Fruit fly (Drosophila melanogaster) whole organism, embryonic: Measurements from ENCODE around the gene CG5079.

Source experiments
- Aef1 ChIP-seq: fragments of 200-800 bp; sonication (Bioruptor generic); IDR thresholded peaks from 3 replicates; pipeline ENCODE4 v1.3.6; 2022; ENCODE audit warnings: missing biosample characterization, missing genetic modification characterization
- B-H1 ChIP-seq: fragments of 200-800 bp; sonication (Bioruptor generic); IDR thresholded peaks from 3 replicates; pipeline ENCODE4 v1.3.6; 2022; ENCODE audit warnings: missing biosample characterization, missing genetic modification characterization
- CG11093 ChIP-seq: fragments of 200-800 bp; sonication (Bioruptor generic); IDR thresholded peaks from 3 replicates; pipeline ENCODE4 v1.3.6; 2022; ENCODE audit warnings: missing biosample characterization, missing genetic modification characterization
- CG11560 ChIP-seq: fragments of 200-800 bp; sonication (Bioruptor generic); IDR thresholded peaks from 3 replicates; pipeline ENCODE4 v1.3.6; 2022; ENCODE audit warnings: missing biosample characterization, missing genetic modification characterization
- CG12659 ChIP-seq: fragments of 200-800 bp; sonication (Bioruptor generic); optimal IDR thresholded peaks from 3 replicates; lab custom pipeline; 2017; ENCODE audit warnings: mild to moderate bottlenecking, missing biosample characterization, missing genetic modification reagents, missing genetic modification characterization
- CG13894 ChIP-seq: fragments of 200-800 bp; sonication (Bioruptor generic); optimal IDR thresholded peaks from 3 replicates; lab custom pipeline; 2018; ENCODE audit warnings: missing biosample characterization, mild to moderate bottlenecking, missing genetic modification characterization, moderate library complexity
- CG14050 ChIP-seq: fragments of 200-800 bp; sonication (Bioruptor generic); IDR thresholded peaks from 3 replicates; pipeline ENCODE4 v1.3.6; 2022; ENCODE audit warnings: missing biosample characterization, missing genetic modification characterization
- CG14710 ChIP-seq: fragments of 200-800 bp; sonication (Bioruptor generic); optimal IDR thresholded peaks from 3 replicates; lab custom pipeline; 2019; ENCODE audit warnings: missing biosample characterization, mild to moderate bottlenecking, missing genetic modification characterization, moderate library complexity
- CG17186 ChIP-seq: fragments of 200-800 bp; sonication (Bioruptor generic); optimal IDR thresholded peaks from 3 replicates; lab custom pipeline; 2017; ENCODE audit warnings: missing biosample characterization, missing genetic modification reagents, missing genetic modification characterization
- CG1792 ChIP-seq: fragments of 200-800 bp; sonication (Bioruptor generic); optimal IDR thresholded peaks from 2 replicates; lab custom pipeline; 2016; ENCODE audit warnings: missing biosample characterization, missing genetic modification characterization
- CG18476 ChIP-seq: fragments of 200-800 bp; sonication (Bioruptor generic); optimal IDR thresholded peaks from 2 replicates; lab custom pipeline; 2016; ENCODE audit warnings: missing biosample characterization, mild to moderate bottlenecking, missing genetic modification characterization
- CG2116 ChIP-seq: fragments of 200-800 bp; sonication (Bioruptor generic); optimal IDR thresholded peaks from 3 replicates; lab custom pipeline; 2018; ENCODE audit warnings: missing biosample characterization, mild to moderate bottlenecking, missing genetic modification characterization
- CG30431 ChIP-seq: fragments of 200-800 bp; sonication (Bioruptor generic); optimal IDR thresholded peaks from 2 replicates; lab custom pipeline; 2017; ENCODE audit warnings: missing biosample characterization, missing genetic modification characterization
- CG34376 ChIP-seq: fragments of 200-800 bp; sonication (Bioruptor generic); optimal IDR thresholded peaks from 2 replicates; lab custom pipeline; 2018; ENCODE audit warnings: missing biosample characterization, mild to moderate bottlenecking, missing genetic modification characterization
- CG34422 ChIP-seq: fragments of 200-800 bp; sonication (Bioruptor generic); IDR thresholded peaks from 3 replicates; pipeline ENCODE4 v1.3.6; 2022; ENCODE audit warnings: missing biosample characterization, missing genetic modification characterization
- CG4360 ChIP-seq: fragments of 200-800 bp; sonication (Bioruptor generic); IDR thresholded peaks from 2 replicates; pipeline ENCODE4 v1.3.6; 2022; ENCODE audit warnings: missing biosample characterization, missing genetic modification characterization
- CG4820 ChIP-seq: fragments of 200-800 bp; sonication (Bioruptor generic); optimal IDR thresholded peaks from 3 replicates; lab custom pipeline; 2016; ENCODE audit warnings: missing biosample characterization, missing genetic modification characterization
- CG6854 ChIP-seq: fragments of 200-800 bp; sonication (Bioruptor generic); optimal IDR thresholded peaks from 3 replicates; lab custom pipeline; 2017; ENCODE audit warnings: missing biosample characterization, mild to moderate bottlenecking, missing genetic modification characterization
- Dip2 ChIP-seq: fragments of 200-800 bp; sonication (Bioruptor generic); IDR thresholded peaks from 2 replicates; pipeline ENCODE4 v1.3.6; 2022; ENCODE audit warnings: missing biosample characterization, missing genetic modification characterization
- Dll ChIP-seq: fragments of 200-800 bp; sonication (Bioruptor generic); IDR thresholded peaks from 4 replicates; pipeline ENCODE4 v1.3.6; 2022; ENCODE audit warnings: missing biosample characterization, missing genetic modification characterization; ENCODE audit not compliant: partially characterized antibody
- E2f2 ChIP-seq: fragments of 200-800 bp; sonication (Bioruptor generic); IDR thresholded peaks from 2 replicates; pipeline ENCODE4 v1.3.6; 2022; ENCODE audit warnings: missing biosample characterization, missing genetic modification characterization
- Eip74EF ChIP-seq, 2 experiments: fragments of 200-800 bp in 1 of 2; fragments of >200 bp in 1 of 2; sonication (Bioruptor generic) in 1 of 2; optimal IDR thresholded peaks; 2 replicates each; lab custom pipeline; 2017 to 2019; ENCODE audit warnings: missing biosample characterization in 2 of 2, missing genetic modification characterization in 2 of 2, mild to moderate bottlenecking in 1 of 2, moderate library complexity in 1 of 2
- Fer2 ChIP-seq: fragments of 200-800 bp; sonication (Bioruptor generic); optimal IDR thresholded peaks from 2 replicates; lab custom pipeline; 2018; ENCODE audit warnings: missing biosample characterization, mild to moderate bottlenecking, missing genetic modification characterization, moderate library complexity
- HLH3B ChIP-seq: fragments of 200-800 bp; sonication (Bioruptor generic); IDR thresholded peaks from 2 replicates; pipeline ENCODE4 v1.3.6; 2022; ENCODE audit warnings: missing biosample characterization, missing genetic modification characterization
- HmgZ ChIP-seq: fragments of 200-800 bp; sonication (Bioruptor generic); optimal IDR thresholded peaks from 2 replicates; lab custom pipeline; 2018; ENCODE audit warnings: missing biosample characterization, mild to moderate bottlenecking, missing genetic modification characterization
- Hr78 ChIP-seq, 2 experiments: fragments of 200-800 bp in 1 of 2; fragments of >200 bp in 1 of 2; sonication (Bioruptor generic) in 1 of 2; optimal IDR thresholded peaks; 2 replicates each; lab custom pipeline; 2017 to 2019; ENCODE audit warnings: missing biosample characterization in 2 of 2, missing genetic modification characterization in 2 of 2, mild to moderate bottlenecking in 1 of 2, moderate library complexity in 1 of 2
- Lpt ChIP-seq: fragments of >200 bp; optimal IDR thresholded peaks from 2 replicates; lab custom pipeline; 2018; ENCODE audit warnings: missing biosample characterization, missing genetic modification characterization
- MTF-1 ChIP-seq: fragments of 200-800 bp; sonication (Bioruptor generic); optimal IDR thresholded peaks from 2 replicates; lab custom pipeline; 2018; ENCODE audit warnings: missing biosample characterization, mild to moderate bottlenecking, missing genetic modification characterization, borderline replicate concordance
- Max ChIP-seq: fragments of 200-800 bp; sonication (Bioruptor generic); optimal IDR thresholded peaks from 2 replicates; lab custom pipeline; 2016; ENCODE audit warnings: missing biosample characterization, mild to moderate bottlenecking, missing genetic modification characterization
- Myb ChIP-seq: fragments of 200-800 bp; sonication (Bioruptor generic); optimal IDR thresholded peaks from 2 replicates; lab custom pipeline; 2016; ENCODE audit warnings: missing biosample characterization, missing genetic modification characterization
- Oaz ChIP-seq: fragments of 200-800 bp; sonication (Bioruptor generic); IDR thresholded peaks from 2 replicates; pipeline ENCODE4 v1.3.6; 2022; ENCODE audit warnings: missing biosample characterization, missing genetic modification characterization
- Pdp1 ChIP-seq, 2 experiments: fragments of 200-800 bp; sonication (Bioruptor generic); optimal IDR thresholded peaks; 3 replicates each; lab custom pipeline; 2016; ENCODE audit warnings: missing biosample characterization in 2 of 2, missing genetic modification characterization in 2 of 2, mild to moderate bottlenecking in 1 of 2, moderate library complexity in 1 of 2
- Six4 ChIP-seq: fragments of 200-800 bp; sonication (Bioruptor generic); optimal IDR thresholded peaks from 2 replicates; lab custom pipeline; 2016; ENCODE audit warnings: missing biosample characterization, missing genetic modification characterization
- YL-1 ChIP-seq: fragments of 200-800 bp; sonication (Bioruptor generic); optimal IDR thresholded peaks from 3 replicates; lab custom pipeline; 2017; ENCODE audit warnings: missing biosample characterization, mild to moderate bottlenecking, missing genetic modification characterization
- ap ChIP-seq: fragments of 200-800 bp; sonication (Bioruptor generic); IDR thresholded peaks from 2 replicates; pipeline ENCODE4 v1.3.6; 2022; ENCODE audit warnings: missing biosample characterization, missing genetic modification characterization
- danr ChIP-seq: fragments of 200-800 bp; sonication (Bioruptor generic); IDR thresholded peaks from 2 replicates; pipeline ENCODE4 v1.3.6; 2022; ENCODE audit warnings: missing biosample characterization, missing genetic modification characterization
- emc ChIP-seq: fragments of 200-800 bp; sonication (Bioruptor generic); optimal IDR thresholded peaks from 2 replicates; lab custom pipeline; 2016; ENCODE audit warnings: missing biosample characterization, missing genetic modification characterization
- ems ChIP-seq: fragments of 200-800 bp; sonication (Bioruptor generic); optimal IDR thresholded peaks from 3 replicates; lab custom pipeline; 2016; ENCODE audit warnings: missing biosample characterization, missing genetic modification characterization
- esg ChIP-seq: fragments of 200-800 bp; sonication (Bioruptor generic); conservative IDR thresholded peaks from 2 replicates; pipeline ENCODE4 v1.3.6; 2022; ENCODE audit warnings: missing biosample characterization, missing genetic modification characterization
- fd3F ChIP-seq: fragments of 200-800 bp; sonication (Bioruptor generic); optimal IDR thresholded peaks from 2 replicates; lab custom pipeline; 2018; ENCODE audit warnings: missing biosample characterization, mild to moderate bottlenecking, missing genetic modification characterization, moderate library complexity
- jigr1 ChIP-seq: fragments of 200-800 bp; sonication (Bioruptor generic); IDR thresholded peaks from 3 replicates; pipeline ENCODE4 v1.3.6; 2022; ENCODE audit warnings: missing biosample characterization, missing genetic modification characterization
- kah ChIP-seq: fragments of 200-800 bp; sonication (Bioruptor generic); optimal IDR thresholded peaks from 2 replicates; lab custom pipeline; 2018; ENCODE audit warnings: missing biosample characterization, mild to moderate bottlenecking, missing genetic modification characterization
- kay ChIP-seq: fragments of 200-800 bp; sonication (Bioruptor generic); optimal IDR thresholded peaks from 2 replicates; lab custom pipeline; 2016; ENCODE audit warnings: missing biosample characterization, missing genetic modification characterization
- lbe ChIP-seq: fragments of 200-800 bp; sonication (Bioruptor generic); optimal IDR thresholded peaks from 2 replicates; lab custom pipeline; 2016; ENCODE audit warnings: missing biosample characterization, mild to moderate bottlenecking, missing genetic modification characterization
- lilli ChIP-seq: fragments of 200-800 bp; sonication (Bioruptor generic); optimal IDR thresholded peaks from 3 replicates; lab custom pipeline; 2016; ENCODE audit warnings: missing biosample characterization, missing genetic modification characterization
- nerfin-1 ChIP-seq: fragments of 200-800 bp; sonication (Bioruptor generic); optimal IDR thresholded peaks from 3 replicates; lab custom pipeline; 2019; ENCODE audit warnings: missing biosample characterization, mild to moderate bottlenecking, missing genetic modification characterization, moderate library complexity
- pho ChIP-seq: fragments of 200-800 bp; sonication (Bioruptor generic); optimal IDR thresholded peaks from 2 replicates; lab custom pipeline; 2016; ENCODE audit warnings: missing biosample characterization, missing genetic modification characterization
- sisA ChIP-seq: fragments of 200-800 bp; sonication (Bioruptor generic); IDR thresholded peaks from 2 replicates; pipeline ENCODE4 v1.3.6; 2022; ENCODE audit warnings: missing biosample characterization, missing genetic modification characterization
- stc ChIP-seq: fragments of 200-800 bp; sonication (Bioruptor generic); IDR thresholded peaks from 2 replicates; pipeline ENCODE4 v1.3.6; 2022; ENCODE audit warnings: missing biosample characterization, missing genetic modification characterization
- tin ChIP-seq: fragments of 200-800 bp; sonication (Bioruptor generic); optimal IDR thresholded peaks from 3 replicates; lab custom pipeline; 2016; ENCODE audit warnings: missing biosample characterization, missing genetic modification characterization
- unc-4 ChIP-seq: fragments of 200-800 bp; sonication (Bioruptor generic); IDR thresholded peaks from 2 replicates; pipeline ENCODE4 v1.3.6; 2022; ENCODE audit warnings: missing biosample characterization, missing genetic modification characterization; ENCODE audit not compliant: partially characterized antibody

Gene CG5079

dm6 chr3R:25626625-25627275, 13.3 kb downstream of the CG5079 start, which contains the start of gene Ssadh (continued):
- no peak for TF ChIP-seq lilli
- no peak for TF ChIP-seq Pdp1 (GFP tag; optimal IDR thresholded peaks at IDR 0.05; lab: Kevin White, UChicago)
- TF ChIP-seq HmgZ (tag; lab: Kevin White, UChicago): peak; percentile 4
- no peak for TF ChIP-seq B-H1
- TF ChIP-seq E2f2 (GFP tag; lab: Robert Waterston, UW): peak; percentile 97
- TF ChIP-seq emc: no peak
- TF ChIP-seq CG11093 (GFP tag; lab: Robert Waterston, UW): no peak
- no peak for TF ChIP-seq lbe
- 0 out of 2 replicates have a peak, but pooled peaks have one; percentile 44 for TF ChIP-seq unc-4 (GFP tag; lab: Robert Waterston, UW)
- TF ChIP-seq CG30431: no peak
- no peak for TF ChIP-seq Hr78 (GFP tag; optimal IDR thresholded peaks at IDR 0.05; lab: Kevin White, UChicago)
- TF ChIP-seq stc (GFP tag; lab: Robert Waterston, UW): no peak
- TF ChIP-seq CG2116 (GFP tag; lab: Kevin White, UChicago): peak; percentile 78
- peak; percentile 62 for TF ChIP-seq CG14710 (tag; lab: Kevin White, UChicago)
- TF ChIP-seq CG4820 (GFP tag; lab: Kevin White, UChicago): no peak
- peak; percentile 63; the same call in 2 of the 4 replicates for TF ChIP-seq Dll (GFP tag; lab: Robert Waterston, UW)
- no peak for TF ChIP-seq CG17186 (GFP tag; lab: Kevin White, UChicago)
- no peak for TF ChIP-seq CG34422 (GFP tag; lab: Robert Waterston, UW)
- TF ChIP-seq CG6854: no peak
- TF ChIP-seq nerfin-1 (tag; lab: Kevin White, UChicago): no peak
- peak; percentile 33 for TF ChIP-seq YL-1
- TF ChIP-seq CG14050 (GFP tag; lab: Robert Waterston, UW): no peak
- peak; percentile 99 for TF ChIP-seq CG11560
- TF ChIP-seq danr: no peak
- TF ChIP-seq Oaz (GFP tag; lab: Robert Waterston, UW): no peak
- TF ChIP-seq Myb (GFP tag; lab: Kevin White, UChicago): peak; percentile 99
- no peak for TF ChIP-seq fd3F (GFP tag; lab: Kevin White, UChicago)
- TF ChIP-seq CG18476 (GFP tag; lab: Kevin White, UChicago): no peak
- TF ChIP-seq HLH3B (GFP tag; lab: Robert Waterston, UW): no peak
- TF ChIP-seq kah (GFP tag; lab: Kevin White, UChicago): no peak
- no peak for TF ChIP-seq Fer2 (tag; lab: Kevin White, UChicago)
- TF ChIP-seq Eip74EF (GFP tag; optimal IDR thresholded peaks at IDR 0.05; lab: Kevin White, UChicago): no peak
- no peak for TF ChIP-seq CG4360 (GFP tag; lab: Robert Waterston, UW)
- no peak for TF ChIP-seq sisA (GFP tag; lab: Robert Waterston, UW)
- TF ChIP-seq tin (GFP tag; lab: Kevin White, UChicago): no peak
- no peak for TF ChIP-seq Dip2 (GFP tag; lab: Robert Waterston, UW)
- TF ChIP-seq CG12659: peak; percentile 31
- TF ChIP-seq esg (GFP tag; lab: Robert Waterston, UW): no peak
- TF ChIP-seq ems (GFP tag; lab: Kevin White, UChicago): no peak
- TF ChIP-seq Max (GFP tag; lab: Kevin White, UChicago): peak; percentile 57
- TF ChIP-seq CG13894: no peak
- no peak for TF ChIP-seq MTF-1 (GFP tag; lab: Kevin White, UChicago)
- no peak for TF ChIP-seq CG1792 (GFP tag; lab: Kevin White, UChicago)
- no peak for TF ChIP-seq pho (GFP tag; lab: Kevin White, UChicago)
- no peak for TF ChIP-seq CG34376 (GFP tag; lab: Kevin White, UChicago)
- TF ChIP-seq Aef1 (GFP tag; lab: Robert Waterston, UW): no peak
- TF ChIP-seq Six4 (GFP tag; lab: Kevin White, UChicago): no peak
- TF ChIP-seq Lpt (GFP tag; lab: Kevin White, UChicago): no peak
- no peak for TF ChIP-seq kay (GFP tag; lab: Kevin White, UChicago)
- no peak for TF ChIP-seq ap (GFP tag; lab: Robert Waterston, UW)
- no peak for TF ChIP-seq jigr1 (GFP tag; lab: Robert Waterston, UW)
